Worm (Caenorhabditis elegans) whole organism, young adult: ENCODE data around the gene Y56A3A.6.

Experiments used
- T26A5.8 ChIP-seq: sonication (generic microtip); optimal IDR thresholded peaks from 2 replicates; lab custom pipeline; 2016; ENCODE audit warnings: missing genetic modification characterization, missing compliant biosample characterization
- lsl-1 ChIP-seq: fragments of 200-800 bp; sonication (Bioruptor generic); optimal IDR thresholded peaks from 2 replicates; lab custom pipeline; 2018; ENCODE audit warnings: mild to moderate bottlenecking, missing genetic modification characterization, moderate library complexity, missing compliant biosample characterization
- nhr-90 ChIP-seq: sonication (generic microtip); optimal IDR thresholded peaks from 2 replicates; lab custom pipeline; 2016; ENCODE audit warnings: missing genotype, mild to moderate bottlenecking, missing genetic modification characterization, missing compliant biosample characterization

DNA sequence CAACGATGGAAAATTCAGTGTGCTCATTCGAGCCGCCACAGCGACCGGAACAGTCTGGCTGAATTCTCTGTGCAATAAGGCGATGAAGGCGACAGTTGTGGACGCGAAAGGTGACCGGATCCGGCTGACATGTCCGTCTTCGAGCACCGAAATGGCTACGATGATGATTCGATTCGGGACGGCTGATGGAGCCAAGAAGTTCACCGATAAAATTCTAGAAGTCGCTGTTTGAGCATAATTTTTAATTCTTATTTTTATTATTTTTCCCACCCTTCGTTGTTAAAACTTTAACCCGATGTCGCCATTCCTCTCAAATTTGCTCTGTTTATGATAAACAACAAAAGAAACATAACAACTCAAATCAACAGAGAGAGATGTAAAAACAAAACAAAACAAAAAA is 38.9 kb upstream of the Y56A3A.6 start:
- TF ChIP-seq nhr-90 (tag; lab: Kevin White, UChicago) (no peak), T26A5.8 (tag; lab: Kevin White, UChicago) (no peak), lsl-1 (GFP tag; lab: Kevin White, UChicago) (peak; percentile 1)
